Fruit fly (Drosophila melanogaster) whole organism: ENCODE measurements around the gene CG13675.

ENCODE experiments used
- CG8478 ChIP-seq: fragments of >200 bp; optimal IDR thresholded peaks from 2 replicates; lab custom pipeline; 2018; ENCODE audit warnings: inconsistent platforms
- Dll ChIP-seq: fragments of >200 bp; optimal IDR thresholded peaks from 2 replicates; lab custom pipeline; 2017
- EcR ChIP-seq, 2 experiments: fragments of >200 bp; optimal IDR thresholded peaks; 2 replicates each; lab custom pipeline; 2017; ENCODE audit warnings: missing biosample characterization in 2 of 2, missing genetic modification characterization in 2 of 2, missing genetic modification reagents in 2 of 2
- pan ChIP-seq: fragments of >200 bp; optimal IDR thresholded peaks from 2 replicates; lab custom pipeline; 2017
- psq ChIP-seq: fragments of >200 bp; optimal IDR thresholded peaks from 2 replicates; lab custom pipeline; 2017
- usp ChIP-seq: fragments of >200 bp; optimal IDR thresholded peaks from 2 replicates; lab custom pipeline; 2017; ENCODE audit warnings: missing biosample characterization, missing genetic modification characterization, mixed read lengths

The CG13675 gene

DNA sequence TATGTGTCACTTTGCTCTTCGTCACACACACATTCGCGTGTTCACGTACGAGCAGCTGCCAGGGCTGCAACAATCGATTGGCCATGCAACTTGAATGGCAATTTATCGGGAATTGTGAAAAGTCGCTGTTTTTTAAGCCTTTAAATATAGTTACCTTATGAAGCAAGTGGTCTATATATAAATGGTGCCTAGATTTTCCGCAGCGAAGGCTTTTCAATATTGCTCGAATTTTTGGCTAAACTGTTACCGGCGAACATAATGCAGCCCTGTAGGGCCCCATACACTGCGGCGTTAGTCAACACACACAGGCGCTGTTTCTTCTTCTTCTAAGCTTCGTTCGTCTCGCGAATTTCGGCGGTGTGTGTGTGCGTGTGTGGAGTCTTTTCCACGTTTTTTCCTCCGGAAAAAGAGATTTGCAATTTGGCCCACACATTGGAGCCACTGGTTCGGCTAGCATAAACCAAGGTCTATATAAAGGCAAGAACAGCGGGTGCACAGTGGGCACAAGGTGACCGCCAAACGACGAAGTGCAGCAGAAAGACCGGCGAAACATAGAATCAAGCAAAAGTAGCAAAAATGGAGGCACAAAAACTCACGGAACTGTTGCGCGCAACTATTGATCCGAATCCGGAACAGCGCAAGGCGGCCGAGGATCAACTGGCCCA, 49.3 kb downstream of the CG13675 start, which contains the start of the genes Arp3 and msk:
Gene Arp3 (minus strand): TSS at position 39 of the 665 bp plus-strand sequence.
Gene msk (plus strand): TSS at position 316 of the 665 bp plus-strand sequence.
- TF ChIP-seq psq (lab: Kevin White, UChicago) (no peak), usp (GFP tag; lab: Kevin White, UChicago) (no peak), CG8478 (lab: Kevin White, UChicago) (no peak), pan (lab: Kevin White, UChicago) (no peak), Dll (lab: Kevin White, UChicago) (no peak), EcR (GFP tag; optimal IDR thresholded peaks at IDR 0.05; lab: Kevin White, UChicago) (no peak)
